Worm (Caenorhabditis elegans) whole organism, late embryonic: ENCODE results near the gene K07B1.4.

ENCODE experiments used
- C38D4.7 ChIP-seq: fragments of 200-800 bp; sonication (Bioruptor generic); optimal IDR thresholded peaks from 2 replicates; lab custom pipeline; 2018; ENCODE audit warnings: mild to moderate bottlenecking, missing genetic modification characterization, moderate library complexity, missing compliant biosample characterization
- F13H6.1 ChIP-seq: sonication (generic microtip); optimal IDR thresholded peaks from 2 replicates; lab custom pipeline; 2016; ENCODE audit warnings: missing genetic modification characterization, missing compliant biosample characterization
- K02D7.2 ChIP-seq: sonication (generic microtip); optimal IDR thresholded peaks from 2 replicates; lab custom pipeline; 2017; ENCODE audit warnings: mild to moderate bottlenecking, missing genetic modification characterization, missing compliant biosample characterization
- T23F11.4 ChIP-seq: fragments of 200-800 bp; sonication (Bioruptor generic); optimal IDR thresholded peaks from 2 replicates; lab custom pipeline; 2018; ENCODE audit warnings: mild to moderate bottlenecking, missing genetic modification characterization, missing compliant biosample characterization
- ahr-1 ChIP-seq: sonication (generic microtip); optimal IDR thresholded peaks from 2 replicates; lab custom pipeline; 2016; ENCODE audit warnings: missing genetic modification characterization, missing compliant biosample characterization
- ama-1 ChIP-seq: fragments of 150-350 bp; optimal IDR thresholded peaks from 2 replicates; lab custom pipeline; 2014
- ceh-14 ChIP-seq: sonication (generic microtip); optimal IDR thresholded peaks from 2 replicates; lab custom pipeline; 2016; ENCODE audit warnings: missing genotype, missing genetic modification characterization, missing compliant biosample characterization
- ceh-18 ChIP-seq: sonication (generic microtip); optimal IDR thresholded peaks from 2 replicates; lab custom pipeline; 2016; ENCODE audit warnings: missing genetic modification characterization, missing compliant biosample characterization
- ceh-19 ChIP-seq: fragments of 200-800 bp; sonication (Bioruptor generic); optimal IDR thresholded peaks from 2 replicates; lab custom pipeline; 2018; ENCODE audit warnings: mild to moderate bottlenecking, missing genetic modification characterization, missing compliant biosample characterization
- ceh-24 ChIP-seq: sonication (generic microtip); optimal IDR thresholded peaks from 2 replicates; lab custom pipeline; 2016; ENCODE audit warnings: mild to moderate bottlenecking, missing genetic modification characterization, missing compliant biosample characterization
- ceh-30 ChIP-seq: fragments of 150-350 bp; optimal IDR thresholded peaks from 2 replicates; lab custom pipeline; 2014; ENCODE audit warnings: missing biosample characterization, missing genetic modification characterization
- ceh-31 ChIP-seq: sonication (generic microtip); optimal IDR thresholded peaks from 2 replicates; lab custom pipeline; 2016; ENCODE audit warnings: missing genetic modification characterization, missing compliant biosample characterization
- ceh-6 ChIP-seq: fragments of 200-800 bp; sonication (Bioruptor generic); optimal IDR thresholded peaks from 2 replicates; lab custom pipeline; 2018; ENCODE audit warnings: mild to moderate bottlenecking, missing genetic modification characterization, missing compliant biosample characterization
- ceh-9 ChIP-seq: sonication (generic microtip); optimal IDR thresholded peaks from 2 replicates; lab custom pipeline; 2016; ENCODE audit warnings: mild to moderate bottlenecking, missing genetic modification characterization, inconsistent platforms, missing compliant biosample characterization
- dmd-4 ChIP-seq: sonication (generic microtip); optimal IDR thresholded peaks from 2 replicates; lab custom pipeline; 2016; ENCODE audit warnings: borderline replicate concordance, missing genetic modification characterization, missing compliant biosample characterization
- dve-1 ChIP-seq: sonication (generic microtip); optimal IDR thresholded peaks from 2 replicates; lab custom pipeline; 2017; ENCODE audit warnings: antibody characterized with exemption, mild to moderate bottlenecking, missing genetic modification characterization, missing compliant biosample characterization
- eyg-1 ChIP-seq: sonication (generic microtip); optimal IDR thresholded peaks from 2 replicates; lab custom pipeline; 2016; ENCODE audit warnings: missing genotype, missing genetic modification characterization, missing compliant biosample characterization
- gmeb-2 ChIP-seq: sonication (generic microtip); optimal IDR thresholded peaks from 2 replicates; lab custom pipeline; 2016; ENCODE audit warnings: missing genetic modification characterization, inconsistent platforms, missing compliant biosample characterization
- hlh-15 ChIP-seq: sonication (generic microtip); optimal IDR thresholded peaks from 2 replicates; lab custom pipeline; 2016; ENCODE audit warnings: missing genetic modification characterization, missing compliant biosample characterization
- hlh-30 ChIP-seq: sonication (generic microtip); optimal IDR thresholded peaks from 2 replicates; lab custom pipeline; 2017; ENCODE audit warnings: antibody characterized with exemption, missing genetic modification characterization, missing compliant biosample characterization; ENCODE audit not compliant: insufficient read depth
- hlh-6 ChIP-seq: sonication (generic microtip); optimal IDR thresholded peaks from 2 replicates; lab custom pipeline; 2016; ENCODE audit warnings: missing genotype, missing genetic modification characterization, missing compliant biosample characterization
- hlh-8 ChIP-seq: sonication (generic microtip); optimal IDR thresholded peaks from 2 replicates; lab custom pipeline; 2016; ENCODE audit warnings: missing genotype, missing genetic modification characterization, missing compliant biosample characterization
- lin-11 ChIP-seq: fragments of 200-800 bp; sonication (Bioruptor generic); optimal IDR thresholded peaks from 2 replicates; lab custom pipeline; 2018; ENCODE audit warnings: mild to moderate bottlenecking, missing genetic modification characterization, missing compliant biosample characterization
- madf-2 ChIP-seq: sonication (generic microtip); optimal IDR thresholded peaks from 2 replicates; lab custom pipeline; 2017; ENCODE audit warnings: missing genetic modification characterization, missing compliant biosample characterization
- nfya-1 ChIP-seq: sonication (generic microtip); optimal IDR thresholded peaks from 2 replicates; lab custom pipeline; 2017; ENCODE audit warnings: missing genetic modification characterization, mild to moderate bottlenecking, missing compliant biosample characterization, antibody characterized with exemption, moderate library complexity
- nhr-232 ChIP-seq: sonication (generic microtip); optimal IDR thresholded peaks from 2 replicates; lab custom pipeline; 2016; ENCODE audit warnings: missing genetic modification characterization, missing compliant biosample characterization
- npax-4 ChIP-seq: sonication (generic microtip); optimal IDR thresholded peaks from 2 replicates; lab custom pipeline; 2016; ENCODE audit warnings: missing genetic modification characterization, missing compliant biosample characterization
- odd-2 ChIP-seq: sonication (generic microtip); optimal IDR thresholded peaks from 2 replicates; lab custom pipeline; 2017; ENCODE audit warnings: antibody characterized with exemption, mild to moderate bottlenecking, missing genetic modification characterization, missing compliant biosample characterization
- pag-3 ChIP-seq: sonication (generic microtip); optimal IDR thresholded peaks from 2 replicates; lab custom pipeline; 2016; ENCODE audit warnings: missing compliant biosample characterization, missing genetic modification characterization, borderline replicate concordance
- pat-9 ChIP-seq: fragments of 200-800 bp; sonication (Bioruptor generic); optimal IDR thresholded peaks from 2 replicates; lab custom pipeline; 2018; ENCODE audit warnings: mild to moderate bottlenecking, missing genetic modification characterization, moderate library complexity, missing compliant biosample characterization
- pha-4 ChIP-seq: fragments of 150-350 bp; optimal IDR thresholded peaks from 2 replicates; lab custom pipeline; 2018; ENCODE audit warnings: missing biosample characterization, missing genetic modification reagents, missing genetic modification characterization
- pros-1 ChIP-seq: fragments of 150-350 bp; optimal IDR thresholded peaks from 2 replicates; lab custom pipeline; 2014; ENCODE audit warnings: missing biosample characterization, missing genetic modification reagents, missing genetic modification characterization
- rnt-1 ChIP-seq: sonication (generic microtip); optimal IDR thresholded peaks from 2 replicates; lab custom pipeline; 2016; ENCODE audit warnings: missing genetic modification characterization, missing compliant biosample characterization
- syd-9 ChIP-seq: sonication (generic microtip); optimal IDR thresholded peaks from 2 replicates; lab custom pipeline; 2016; ENCODE audit warnings: mild to moderate bottlenecking, missing genetic modification characterization, moderate library complexity, missing compliant biosample characterization
- tbx-2 ChIP-seq: sonication (generic microtip); optimal IDR thresholded peaks from 2 replicates; lab custom pipeline; 2016; ENCODE audit warnings: missing genetic modification characterization, missing compliant biosample characterization
- tbx-7 ChIP-seq: sonication (generic microtip); optimal IDR thresholded peaks from 2 replicates; lab custom pipeline; 2016; ENCODE audit warnings: missing genotype, missing genetic modification characterization, missing compliant biosample characterization
- ttx-3 ChIP-seq: sonication (generic microtip); optimal IDR thresholded peaks from 2 replicates; lab custom pipeline; 2016; ENCODE audit warnings: missing genetic modification reagents, missing genetic modification characterization, missing compliant biosample characterization
- unc-3 ChIP-seq, 2 experiments: fragments of 200-800 bp in 1 of 2; sonication (Bioruptor generic) in 1 of 2; sonication (generic microtip) in 1 of 2; conservative IDR thresholded peaks in 1 of 2; optimal IDR thresholded peaks in 1 of 2; 2 replicates each; pipeline versions ENCODE4 v1.3.6 to Lab custom; 2016 to 2022; ENCODE audit warnings: missing compliant biosample characterization in 2 of 2, missing genetic modification characterization in 2 of 2, missing genetic modification reagents in 1 of 2
- unc-86 ChIP-seq: sonication (generic microtip); optimal IDR thresholded peaks from 2 replicates; lab custom pipeline; 2016; ENCODE audit warnings: missing genetic modification characterization, missing compliant biosample characterization

Gene K07B1.4

ce11 chrV:9324167-9324566 is 4.6 kb upstream of the K07B1.4 start:
- TF ChIP-seq pat-9: no peak
- TF ChIP-seq ahr-1 (tag; lab: Kevin White, UChicago): no peak
- TF ChIP-seq dmd-4: no peak
- no peak for TF ChIP-seq tbx-2
- no peak for TF ChIP-seq ceh-30 (tag; lab: Kevin White, UChicago)
- no peak for TF ChIP-seq pag-3
- TF ChIP-seq ceh-31: no peak
- no peak for TF ChIP-seq ceh-19 (GFP tag; lab: Kevin White, UChicago)
- TF ChIP-seq unc-3 (GFP tag; conservative IDR thresholded peaks at IDR 0.05; lab: Robert Waterston, UW): no peak
- TF ChIP-seq unc-3 (tag; optimal IDR thresholded peaks at IDR 0.05; lab: Kevin White, UChicago): no peak
- no peak for TF ChIP-seq C38D4.7 (GFP tag; lab: Kevin White, UChicago)
- TF ChIP-seq ttx-3 (tag; lab: Kevin White, UChicago): no peak
- TF ChIP-seq syd-9 (tag; lab: Kevin White, UChicago): no peak
- TF ChIP-seq pha-4 (tag; lab: Kevin White, UChicago): no peak
- no peak for TF ChIP-seq nfya-1
- no peak for TF ChIP-seq lin-11 (tag; lab: Kevin White, UChicago)
- TF ChIP-seq ama-1 (lab: Kevin White, UChicago): no peak
- no peak for TF ChIP-seq hlh-15 (tag; lab: Kevin White, UChicago)
- TF ChIP-seq tbx-7: no peak
- TF ChIP-seq eyg-1 (tag; lab: Kevin White, UChicago): no peak

ce11 chrV:9326903-9327302 is 1.9 kb upstream of the K07B1.4 start:
- TF ChIP-seq rnt-1 (tag; lab: Kevin White, UChicago) (no peak), ceh-30 (tag; lab: Kevin White, UChicago) (no peak), ttx-3 (tag; lab: Kevin White, UChicago) (no peak), nhr-232 (tag; lab: Kevin White, UChicago) (no peak), pha-4 (tag; lab: Kevin White, UChicago) (no peak), npax-4 (no peak), gmeb-2 (tag; lab: Kevin White, UChicago) (no peak), ceh-24 (tag; lab: Kevin White, UChicago) (no peak), odd-2 (no peak), F13H6.1 (tag; lab: Kevin White, UChicago) (no peak), nfya-1 (no peak), syd-9 (tag; lab: Kevin White, UChicago) (no peak), C38D4.7 (GFP tag; lab: Kevin White, UChicago) (no peak), K02D7.2 (tag; lab: Kevin White, UChicago) (no peak)
- TF ChIP-seq, all 69 proteins: peak for 0

ce11 chrV:9327691-9328090 is 1.1 kb upstream of the K07B1.4 start:
- TF ChIP-seq ahr-1 (tag; lab: Kevin White, UChicago) (no peak), ttx-3 (tag; lab: Kevin White, UChicago) (no peak)

- TF ChIP-seq hlh-6 (tag; lab: Kevin White, UChicago): no peak
- TF ChIP-seq ceh-31: no peak
- no peak for TF ChIP-seq pha-4 (tag; lab: Kevin White, UChicago)
- no peak for TF ChIP-seq ceh-24 (tag; lab: Kevin White, UChicago)
- no peak for TF ChIP-seq ahr-1 (tag; lab: Kevin White, UChicago)
- TF ChIP-seq ceh-14: no peak
- no peak for TF ChIP-seq hlh-8
- no peak for TF ChIP-seq ceh-6 (GFP tag; lab: Kevin White, UChicago)
- TF ChIP-seq ceh-18 (tag; lab: Kevin White, UChicago): no peak
- TF ChIP-seq nfya-1: no peak
- TF ChIP-seq pros-1 (tag; lab: Kevin White, UChicago): no peak
- no peak for TF ChIP-seq T23F11.4 (GFP tag; lab: Kevin White, UChicago)
- no peak for TF ChIP-seq madf-2
- no peak for TF ChIP-seq unc-86
- no peak for TF ChIP-seq ceh-9 (tag; lab: Kevin White, UChicago)
- no peak for TF ChIP-seq hlh-30 (tag; lab: Kevin White, UChicago)
- TF ChIP-seq dve-1: no peak
Observed at ce11 chrV:9329245-9329979, 642 bp downstream of the K07B1.4 start.
